Worm (Caenorhabditis elegans) whole organism, late embryonic: Measurements from ENCODE around the gene mrp-5.

Experiments used
- C38D4.7 ChIP-seq: fragments of 200-800 bp; sonication (Bioruptor generic); optimal IDR thresholded peaks from 2 replicates; lab custom pipeline; 2018; ENCODE audit warnings: mild to moderate bottlenecking, missing genetic modification characterization, moderate library complexity, missing compliant biosample characterization
- K02D7.2 ChIP-seq: sonication (generic microtip); optimal IDR thresholded peaks from 2 replicates; lab custom pipeline; 2017; ENCODE audit warnings: mild to moderate bottlenecking, missing genetic modification characterization, missing compliant biosample characterization
- T23F11.4 ChIP-seq: fragments of 200-800 bp; sonication (Bioruptor generic); optimal IDR thresholded peaks from 2 replicates; lab custom pipeline; 2018; ENCODE audit warnings: mild to moderate bottlenecking, missing genetic modification characterization, missing compliant biosample characterization
- Y22D7AL.16 ChIP-seq: sonication (generic microtip); optimal IDR thresholded peaks from 2 replicates; lab custom pipeline; 2016; ENCODE audit warnings: missing genetic modification characterization, missing compliant biosample characterization
- ceh-18 ChIP-seq: sonication (generic microtip); optimal IDR thresholded peaks from 2 replicates; lab custom pipeline; 2016; ENCODE audit warnings: missing genetic modification characterization, missing compliant biosample characterization
- ceh-19 ChIP-seq: fragments of 200-800 bp; sonication (Bioruptor generic); optimal IDR thresholded peaks from 2 replicates; lab custom pipeline; 2018; ENCODE audit warnings: mild to moderate bottlenecking, missing genetic modification characterization, missing compliant biosample characterization
- ceh-22 ChIP-seq: sonication (generic microtip); optimal IDR thresholded peaks from 2 replicates; lab custom pipeline; 2017; ENCODE audit warnings: missing biosample characterization, missing genetic modification characterization
- ceh-24 ChIP-seq: sonication (generic microtip); optimal IDR thresholded peaks from 2 replicates; lab custom pipeline; 2016; ENCODE audit warnings: mild to moderate bottlenecking, missing genetic modification characterization, missing compliant biosample characterization
- ceh-30 ChIP-seq: fragments of 150-350 bp; optimal IDR thresholded peaks from 2 replicates; lab custom pipeline; 2014; ENCODE audit warnings: missing biosample characterization, missing genetic modification characterization
- ceh-34 ChIP-seq: sonication (generic microtip); optimal IDR thresholded peaks from 2 replicates; lab custom pipeline; 2016; ENCODE audit warnings: mild to moderate bottlenecking, missing genetic modification characterization, missing compliant biosample characterization
- che-1 ChIP-seq: sonication (generic microtip); optimal IDR thresholded peaks from 2 replicates; lab custom pipeline; 2016; ENCODE audit warnings: mild to moderate bottlenecking, missing genetic modification characterization, missing compliant biosample characterization
- dve-1 ChIP-seq: sonication (generic microtip); optimal IDR thresholded peaks from 2 replicates; lab custom pipeline; 2017; ENCODE audit warnings: antibody characterized with exemption, mild to moderate bottlenecking, missing genetic modification characterization, missing compliant biosample characterization
- elt-2 ChIP-seq: sonication (generic microtip); optimal IDR thresholded peaks from 2 replicates; lab custom pipeline; 2016; ENCODE audit warnings: missing genetic modification reagents, missing genetic modification characterization, missing compliant biosample characterization
- fax-1 ChIP-seq: sonication (generic microtip); optimal IDR thresholded peaks from 2 replicates; lab custom pipeline; 2016; ENCODE audit warnings: missing genotype, missing genetic modification characterization, missing compliant biosample characterization
- fkh-6 ChIP-seq: sonication (generic microtip); optimal IDR thresholded peaks from 2 replicates; lab custom pipeline; 2016; ENCODE audit warnings: missing genetic modification characterization, missing compliant biosample characterization
- gmeb-2 ChIP-seq: sonication (generic microtip); optimal IDR thresholded peaks from 2 replicates; lab custom pipeline; 2016; ENCODE audit warnings: missing genetic modification characterization, inconsistent platforms, missing compliant biosample characterization
- hlh-13 ChIP-seq: fragments of 200-800 bp; sonication (Bioruptor generic); optimal IDR thresholded peaks from 2 replicates; lab custom pipeline; 2018; ENCODE audit warnings: mild to moderate bottlenecking, missing genetic modification characterization, missing compliant biosample characterization
- hlh-15 ChIP-seq: sonication (generic microtip); optimal IDR thresholded peaks from 2 replicates; lab custom pipeline; 2016; ENCODE audit warnings: missing genetic modification characterization, missing compliant biosample characterization
- hlh-8 ChIP-seq: sonication (generic microtip); optimal IDR thresholded peaks from 2 replicates; lab custom pipeline; 2016; ENCODE audit warnings: missing genotype, missing genetic modification characterization, missing compliant biosample characterization
- lim-6 ChIP-seq: sonication (generic microtip); optimal IDR thresholded peaks from 2 replicates; lab custom pipeline; 2016; ENCODE audit warnings: missing genetic modification characterization, missing compliant biosample characterization
- lin-11 ChIP-seq: fragments of 200-800 bp; sonication (Bioruptor generic); optimal IDR thresholded peaks from 2 replicates; lab custom pipeline; 2018; ENCODE audit warnings: mild to moderate bottlenecking, missing genetic modification characterization, missing compliant biosample characterization
- madf-2 ChIP-seq: sonication (generic microtip); optimal IDR thresholded peaks from 2 replicates; lab custom pipeline; 2017; ENCODE audit warnings: missing genetic modification characterization, missing compliant biosample characterization
- mec-3 ChIP-seq: sonication (generic microtip); optimal IDR thresholded peaks from 2 replicates; lab custom pipeline; 2016; ENCODE audit warnings: borderline replicate concordance, missing genetic modification characterization, missing compliant biosample characterization
- nhr-232 ChIP-seq: sonication (generic microtip); optimal IDR thresholded peaks from 2 replicates; lab custom pipeline; 2016; ENCODE audit warnings: missing genetic modification characterization, missing compliant biosample characterization
- npax-4 ChIP-seq: sonication (generic microtip); optimal IDR thresholded peaks from 2 replicates; lab custom pipeline; 2016; ENCODE audit warnings: missing genetic modification characterization, missing compliant biosample characterization
- odd-2 ChIP-seq: sonication (generic microtip); optimal IDR thresholded peaks from 2 replicates; lab custom pipeline; 2017; ENCODE audit warnings: antibody characterized with exemption, mild to moderate bottlenecking, missing genetic modification characterization, missing compliant biosample characterization
- pag-3 ChIP-seq: sonication (generic microtip); optimal IDR thresholded peaks from 2 replicates; lab custom pipeline; 2016; ENCODE audit warnings: missing compliant biosample characterization, missing genetic modification characterization, borderline replicate concordance
- pax-1 ChIP-seq: fragments of 150-350 bp; optimal IDR thresholded peaks from 2 replicates; lab custom pipeline; 2014; ENCODE audit warnings: missing biosample characterization, missing genetic modification characterization
- pha-2 ChIP-seq: sonication (generic microtip); optimal IDR thresholded peaks from 2 replicates; lab custom pipeline; 2017; ENCODE audit warnings: mild to moderate bottlenecking, missing genetic modification characterization, missing compliant biosample characterization
- rnt-1 ChIP-seq: sonication (generic microtip); optimal IDR thresholded peaks from 2 replicates; lab custom pipeline; 2016; ENCODE audit warnings: missing genetic modification characterization, missing compliant biosample characterization
- sdc-2 ChIP-seq: sonication (generic microtip); optimal IDR thresholded peaks from 2 replicates; lab custom pipeline; 2016; ENCODE audit warnings: missing genotype, missing genetic modification characterization, missing compliant biosample characterization
- sox-4 ChIP-seq: sonication (generic microtip); optimal IDR thresholded peaks from 2 replicates; lab custom pipeline; 2017; ENCODE audit warnings: mild to moderate bottlenecking, missing genetic modification characterization, inconsistent platforms, missing compliant biosample characterization
- syd-9 ChIP-seq: sonication (generic microtip); optimal IDR thresholded peaks from 2 replicates; lab custom pipeline; 2016; ENCODE audit warnings: mild to moderate bottlenecking, missing genetic modification characterization, moderate library complexity, missing compliant biosample characterization
- unc-3 ChIP-seq, 2 experiments: fragments of 200-800 bp in 1 of 2; sonication (Bioruptor generic) in 1 of 2; sonication (generic microtip) in 1 of 2; conservative IDR thresholded peaks in 1 of 2; optimal IDR thresholded peaks in 1 of 2; 2 replicates each; pipeline versions ENCODE4 v1.3.6 to Lab custom; 2016 to 2022; ENCODE audit warnings: missing compliant biosample characterization in 2 of 2, missing genetic modification characterization in 2 of 2, missing genetic modification reagents in 1 of 2
- unc-42 ChIP-seq: sonication (generic microtip); optimal IDR thresholded peaks from 2 replicates; lab custom pipeline; 2016; ENCODE audit warnings: missing genotype, missing genetic modification characterization, missing compliant biosample characterization
- unc-86 ChIP-seq: sonication (generic microtip); optimal IDR thresholded peaks from 2 replicates; lab custom pipeline; 2016; ENCODE audit warnings: missing genetic modification characterization, missing compliant biosample characterization
- zip-5 ChIP-seq: sonication (generic microtip); optimal IDR thresholded peaks from 2 replicates; lab custom pipeline; 2016; ENCODE audit warnings: missing genetic modification characterization, missing compliant biosample characterization

mrp-5 gene

DNA sequence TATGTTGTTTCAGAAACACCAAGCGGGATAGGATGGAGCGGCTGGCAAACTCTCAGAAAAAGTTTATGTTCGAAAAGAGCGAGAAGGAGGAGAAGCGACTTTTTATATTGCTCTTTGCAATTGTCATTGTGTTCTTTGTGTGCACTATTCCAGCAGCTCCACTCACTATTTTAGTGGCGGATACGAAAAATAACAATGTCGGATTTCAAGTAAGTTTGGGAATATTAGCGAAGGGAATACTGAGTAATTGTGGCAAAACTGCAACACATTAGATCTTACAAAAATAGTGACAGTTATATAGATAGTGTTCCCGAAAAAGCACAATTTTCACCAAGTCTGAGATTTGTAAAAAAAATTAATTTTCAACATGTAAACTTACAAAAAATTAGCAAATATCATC lies 23.4 kb downstream of the mrp-5 start:
- TF ChIP-seq hlh-8 (tag; lab: Kevin White, UChicago) (no peak), pha-2 (tag; lab: Kevin White, UChicago) (no peak), sdc-2 (tag; lab: Kevin White, UChicago) (no peak)

DNA sequence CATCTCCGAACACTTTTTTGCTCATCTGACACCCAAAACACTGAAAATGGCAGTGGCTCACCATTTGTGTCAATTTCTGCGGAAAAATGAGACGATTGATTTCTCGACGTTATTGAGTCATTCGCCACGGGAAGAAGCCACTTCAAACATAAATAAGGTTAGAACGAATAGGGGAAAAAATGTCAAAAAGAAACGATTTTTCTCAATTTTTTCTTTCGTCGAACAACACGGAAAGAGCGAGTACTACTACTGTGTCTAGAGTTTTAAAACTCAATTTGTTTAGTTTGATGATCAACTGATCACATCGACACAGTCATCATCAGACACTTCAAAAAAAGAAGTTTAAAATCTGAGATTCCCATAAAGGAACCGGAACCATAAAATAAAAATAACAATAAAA lies 25.2 kb downstream of the mrp-5 start:
- peak; percentile 15 for TF ChIP-seq unc-42
- no peak for TF ChIP-seq ceh-30 (tag; lab: Kevin White, UChicago)
- TF ChIP-seq, all 69 proteins: peak for 1

DNA sequence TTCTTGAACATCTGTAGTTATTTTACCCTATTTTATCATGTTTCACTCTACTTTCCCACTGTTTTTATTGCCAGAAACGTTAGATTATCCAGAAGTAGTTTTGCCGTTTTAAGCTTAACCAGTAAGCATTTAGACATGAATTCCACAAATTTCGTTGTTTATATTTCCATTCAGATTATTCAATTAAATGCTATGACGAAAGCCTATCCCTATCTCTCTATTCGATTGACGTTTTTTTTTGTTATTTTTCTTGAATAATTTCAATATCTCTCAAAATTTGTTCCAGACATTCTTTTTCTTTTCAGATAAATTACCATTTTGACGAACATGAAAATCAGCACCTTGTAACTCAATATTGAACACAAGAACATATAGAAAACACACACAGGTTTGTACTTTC lies 27.6 kb downstream of the mrp-5 start, which contains the start of gene npr-40:
Gene npr-40 (plus strand): TSS at position 301 of the 400 bp plus-strand sequence.
- no peak for TF ChIP-seq sox-4 (tag; lab: Kevin White, UChicago)
- TF ChIP-seq, all 69 proteins: peak for 0

DNA sequence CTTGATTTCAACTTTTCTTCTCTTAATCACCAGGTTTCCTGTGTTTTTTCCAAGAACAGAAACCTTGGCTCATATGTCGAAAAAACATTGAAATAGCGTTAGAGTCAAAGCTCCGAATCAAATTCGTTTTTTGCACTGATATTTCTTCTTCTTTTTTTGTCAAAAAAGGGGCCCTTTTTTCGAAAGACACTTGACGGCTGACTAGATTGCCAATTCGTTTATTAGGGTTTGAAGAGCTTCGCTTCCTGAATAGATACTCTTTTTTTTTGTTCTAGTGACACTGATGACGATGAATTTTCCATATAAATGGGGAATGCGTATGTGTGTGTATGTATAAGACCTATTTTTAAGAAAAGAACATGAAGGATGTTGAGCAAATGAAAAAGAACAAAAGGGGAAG lies 29.4 kb downstream of the mrp-5 start:
- TF ChIP-seq unc-42 (peak; percentile 18), dve-1 (tag; lab: Kevin White, UChicago) (no peak)

DNA sequence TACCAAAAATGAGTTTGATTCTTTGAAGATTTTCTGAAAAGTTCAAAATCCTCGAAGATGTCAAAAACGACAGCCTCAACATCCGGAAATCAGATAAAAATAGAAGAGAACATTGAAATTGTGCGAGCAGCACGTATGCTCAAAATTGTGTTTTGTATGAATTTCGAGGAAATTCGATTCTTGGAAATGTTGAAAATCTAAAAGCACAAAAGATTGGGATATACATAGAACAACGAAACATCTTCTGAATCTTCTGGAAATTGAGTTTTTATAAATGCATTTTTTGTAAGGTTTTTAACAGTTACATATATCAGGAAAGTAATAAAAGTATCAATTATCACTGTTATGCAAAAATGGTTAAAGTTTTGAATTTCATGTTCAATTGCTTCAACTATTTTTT lies 35.4 kb downstream of the mrp-5 start:
- no peak for TF ChIP-seq dve-1 (tag; lab: Kevin White, UChicago)
- TF ChIP-seq ceh-34 (tag; lab: Kevin White, UChicago) = no peak
- TF ChIP-seq fkh-6 (tag; lab: Kevin White, UChicago) = no peak
- TF ChIP-seq syd-9 = no peak
- TF ChIP-seq madf-2 = no peak
- TF ChIP-seq nhr-232 (tag; lab: Kevin White, UChicago) = no peak
- TF ChIP-seq K02D7.2 = no peak
- no peak for TF ChIP-seq sox-4 (tag; lab: Kevin White, UChicago)
- TF ChIP-seq rnt-1 (tag; lab: Kevin White, UChicago) = no peak
- TF ChIP-seq unc-42 = no peak
- TF ChIP-seq unc-3 (GFP tag; conservative IDR thresholded peaks at IDR 0.05; lab: Robert Waterston, UW) = no peak
- TF ChIP-seq unc-3 (tag; optimal IDR thresholded peaks at IDR 0.05; lab: Kevin White, UChicago) = no peak
- no peak for TF ChIP-seq Y22D7AL.16
- no peak for TF ChIP-seq C38D4.7 (GFP tag; lab: Kevin White, UChicago)
- TF ChIP-seq ceh-22 = no peak
- TF ChIP-seq T23F11.4 (GFP tag; lab: Kevin White, UChicago) = no peak
- no peak for TF ChIP-seq ceh-18
- TF ChIP-seq mec-3 (tag; lab: Kevin White, UChicago) = no peak
- no peak for TF ChIP-seq pax-1 (tag; lab: Kevin White, UChicago)
- no peak for TF ChIP-seq ceh-19
- no peak for TF ChIP-seq hlh-13 (GFP tag; lab: Kevin White, UChicago)

DNA sequence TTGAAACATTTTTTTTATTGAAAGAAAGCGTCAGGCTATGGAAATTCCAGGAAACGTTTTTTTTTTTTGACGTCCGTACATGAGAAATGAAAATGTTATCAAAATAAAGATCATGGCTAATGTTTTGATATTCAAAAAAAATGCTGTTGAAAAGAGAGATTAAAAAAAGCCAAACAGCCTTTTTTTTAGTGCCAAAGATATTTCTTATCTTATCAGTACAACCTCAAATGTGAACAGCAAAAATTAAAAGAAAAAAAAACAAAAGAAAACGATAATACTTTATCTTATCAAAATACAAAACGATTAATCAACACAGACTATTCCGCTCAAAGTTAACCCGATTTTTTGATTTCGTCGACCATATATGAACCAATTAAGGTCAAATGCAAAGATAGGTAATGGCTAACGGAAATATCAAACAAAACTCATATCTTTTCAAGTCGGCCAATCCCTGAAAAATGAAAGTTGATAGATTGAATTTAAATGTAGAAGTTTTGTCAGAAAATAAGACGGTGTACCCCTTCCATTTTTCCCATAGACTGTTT lies 38.8 kb downstream of the mrp-5 start:
- TF ChIP-seq sox-4 (tag; lab: Kevin White, UChicago) (no peak), elt-2 (tag; lab: Kevin White, UChicago) (peak; percentile 68)

DNA sequence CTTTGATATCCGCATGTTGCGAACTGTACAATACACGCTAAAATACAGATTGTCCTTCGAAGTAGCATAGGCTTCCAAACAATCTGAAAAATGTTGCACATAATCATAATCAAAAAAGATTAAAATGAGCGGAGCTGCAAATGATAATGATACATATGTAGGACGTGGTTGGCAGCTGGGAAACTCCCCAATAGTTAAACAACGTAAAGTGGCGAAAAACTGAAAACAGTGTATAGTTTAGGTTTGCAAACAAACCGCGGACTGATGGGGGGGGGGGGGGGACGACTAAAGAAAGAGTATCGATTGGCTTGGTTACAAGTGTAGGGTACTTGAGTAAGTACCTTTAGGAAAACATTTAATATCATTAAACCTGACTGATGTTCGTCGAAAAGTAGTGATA lies 41.0 kb downstream of the mrp-5 start, which contains the start of gene hex-5:
Gene hex-5 (minus strand): TSS at position 101 of the 400 bp plus-strand sequence.
- TF ChIP-seq pag-3 (tag; lab: Kevin White, UChicago) (no peak), ceh-30 (tag; lab: Kevin White, UChicago) (no peak), npax-4 (tag; lab: Kevin White, UChicago) (no peak), madf-2 (no peak), ceh-19 (no peak), sox-4 (tag; lab: Kevin White, UChicago) (no peak), unc-86 (tag; lab: Kevin White, UChicago) (no peak), ceh-24 (tag; lab: Kevin White, UChicago) (no peak), lin-11 (tag; lab: Kevin White, UChicago) (no peak), hlh-15 (tag; lab: Kevin White, UChicago) (no peak), fax-1 (no peak), che-1 (tag; lab: Kevin White, UChicago) (no peak), gmeb-2 (tag; lab: Kevin White, UChicago) (no peak), zip-5 (tag; lab: Kevin White, UChicago) (no peak), unc-3 (GFP tag; conservative IDR thresholded peaks at IDR 0.05; lab: Robert Waterston, UW) (no peak), unc-3 (tag; optimal IDR thresholded peaks at IDR 0.05; lab: Kevin White, UChicago) (no peak), odd-2 (tag; lab: Kevin White, UChicago) (no peak), lim-6 (tag; lab: Kevin White, UChicago) (no peak)
